Fruit fly (Drosophila melanogaster) whole organism, embryonic: ENCODE measurements around the gene CG16953.

Experiments
- Awh ChIP-seq: fragments of 200-800 bp; sonication (Bioruptor generic); IDR thresholded peaks from 2 replicates; pipeline ENCODE4, ENCODE4 v1.3.6; 2022; ENCODE audit warnings: missing biosample characterization, missing genetic modification characterization
- CG10267 ChIP-seq: fragments of 200-800 bp; sonication (Bioruptor generic); optimal IDR thresholded peaks from 2 replicates; lab custom pipeline; 2018; ENCODE audit warnings: missing biosample characterization, mild to moderate bottlenecking, missing genetic modification characterization, moderate library complexity
- CG10321 ChIP-seq: fragments of 200-800 bp; sonication (Bioruptor generic); IDR thresholded peaks from 2 replicates; pipeline ENCODE4 v1.3.6; 2022; ENCODE audit warnings: missing biosample characterization, missing genetic modification characterization
- CG11247 ChIP-seq: fragments of 200-800 bp; sonication (Bioruptor generic); IDR thresholded peaks from 2 replicates; pipeline ENCODE4 v1.3.6; 2022; ENCODE audit warnings: missing biosample characterization, missing genetic modification characterization
- CG11695 ChIP-seq: fragments of 200-800 bp; sonication (Bioruptor generic); IDR thresholded peaks from 3 replicates; pipeline ENCODE4 v1.3.6; 2022; ENCODE audit warnings: missing biosample characterization, missing genetic modification characterization
- CG15269 ChIP-seq: fragments of 200-800 bp; sonication (Bioruptor generic); optimal IDR thresholded peaks from 2 replicates; lab custom pipeline; 2018; ENCODE audit warnings: missing biosample characterization, mild to moderate bottlenecking, missing genetic modification characterization, moderate library complexity
- CG17361 ChIP-seq: fragments of 200-800 bp; sonication (Bioruptor generic); IDR thresholded peaks from 3 replicates; pipeline ENCODE4 v1.3.6; 2022; ENCODE audit warnings: missing biosample characterization, missing genetic modification characterization
- CG2712 ChIP-seq: fragments of 200-800 bp; optimal IDR thresholded peaks from 3 replicates; lab custom pipeline; 2019; ENCODE audit warnings: missing biosample characterization, mild to moderate bottlenecking, missing genetic modification characterization, moderate library complexity
- CG30020 ChIP-seq: fragments of 200-800 bp; optimal IDR thresholded peaks from 2 replicates; lab custom pipeline; 2019; ENCODE audit warnings: missing biosample characterization, mild to moderate bottlenecking, missing genetic modification characterization, moderate library complexity
- CG30403 ChIP-seq: fragments of 200-800 bp; sonication (Bioruptor generic); optimal IDR thresholded peaks from 3 replicates; lab custom pipeline; 2016; ENCODE audit warnings: missing biosample characterization, missing genetic modification characterization
- CG3407 ChIP-seq: fragments of 200-800 bp; sonication (Bioruptor generic); optimal IDR thresholded peaks from 2 replicates; lab custom pipeline; 2018; ENCODE audit warnings: missing biosample characterization, mild to moderate bottlenecking, missing genetic modification characterization
- CG34224 ChIP-seq: fragments of 200-800 bp; sonication (Bioruptor generic); IDR thresholded peaks from 3 replicates; pipeline ENCODE4 v1.3.6; 2022; ENCODE audit warnings: missing biosample characterization, missing genetic modification characterization; ENCODE audit not compliant: partially characterized antibody
- CG3995 ChIP-seq: fragments of 200-800 bp; sonication (Bioruptor generic); optimal IDR thresholded peaks from 3 replicates; lab custom pipeline; 2016; ENCODE audit warnings: missing biosample characterization, missing genetic modification characterization
- CG6765 ChIP-seq: fragments of 200-800 bp; sonication (Bioruptor generic); optimal IDR thresholded peaks from 3 replicates; lab custom pipeline; 2017; ENCODE audit warnings: missing biosample characterization, mild to moderate bottlenecking, missing genetic modification characterization
- CG7745 ChIP-seq: fragments of 200-800 bp; sonication (Bioruptor generic); optimal IDR thresholded peaks from 2 replicates; lab custom pipeline; 2018; ENCODE audit warnings: missing biosample characterization, mild to moderate bottlenecking, missing genetic modification characterization, moderate library complexity
- CG7839 ChIP-seq: fragments of 200-800 bp; sonication (Bioruptor generic); optimal IDR thresholded peaks from 3 replicates; lab custom pipeline; 2018; ENCODE audit warnings: missing biosample characterization, mild to moderate bottlenecking, missing genetic modification characterization, moderate library complexity
- CG8359 ChIP-seq: fragments of 200-800 bp; sonication (Bioruptor generic); optimal IDR thresholded peaks from 2 replicates; lab custom pipeline; 2017; ENCODE audit warnings: missing biosample characterization, mild to moderate bottlenecking, missing genetic modification characterization, borderline replicate concordance
- CG8388 ChIP-seq: fragments of 200-800 bp; sonication (Bioruptor generic); optimal IDR thresholded peaks from 2 replicates; lab custom pipeline; 2019; ENCODE audit warnings: missing biosample characterization, mild to moderate bottlenecking, missing genetic modification characterization, moderate library complexity
- Dad ChIP-seq: fragments of 200-800 bp; sonication (Bioruptor generic); optimal IDR thresholded peaks from 3 replicates; lab custom pipeline; 2016; ENCODE audit warnings: missing biosample characterization, missing genetic modification characterization
- Dek ChIP-seq: fragments of 200-800 bp; sonication (Bioruptor generic); optimal IDR thresholded peaks from 3 replicates; lab custom pipeline; 2019; ENCODE audit warnings: missing biosample characterization, mild to moderate bottlenecking, missing genetic modification characterization, moderate library complexity
- Doc3 ChIP-seq: fragments of 200-800 bp; sonication (Bioruptor generic); IDR thresholded peaks from 3 replicates; pipeline ENCODE4 v1.3.6; 2022; ENCODE audit warnings: missing biosample characterization, missing genetic modification characterization; ENCODE audit not compliant: partially characterized antibody
- Dref ChIP-seq: fragments of 200-800 bp; sonication (Bioruptor generic); IDR thresholded peaks from 2 replicates; pipeline ENCODE4 v1.3.6; 2022; ENCODE audit warnings: missing biosample characterization, missing genetic modification characterization
- Ets97D ChIP-seq: fragments of 200-800 bp; sonication (Bioruptor generic); optimal IDR thresholded peaks from 3 replicates; lab custom pipeline; 2016; ENCODE audit warnings: missing biosample characterization, missing genetic modification characterization
- HmgZ ChIP-seq: fragments of 200-800 bp; sonication (Bioruptor generic); optimal IDR thresholded peaks from 2 replicates; lab custom pipeline; 2018; ENCODE audit warnings: missing biosample characterization, mild to moderate bottlenecking, missing genetic modification characterization
- Max ChIP-seq: fragments of 200-800 bp; sonication (Bioruptor generic); optimal IDR thresholded peaks from 2 replicates; lab custom pipeline; 2016; ENCODE audit warnings: missing biosample characterization, mild to moderate bottlenecking, missing genetic modification characterization
- NFAT ChIP-seq: fragments of 200-800 bp; sonication (Bioruptor generic); IDR thresholded peaks from 2 replicates; pipeline ENCODE4 v1.3.6; 2022; ENCODE audit warnings: missing biosample characterization, missing genetic modification characterization
- Oaz ChIP-seq: fragments of 200-800 bp; sonication (Bioruptor generic); IDR thresholded peaks from 2 replicates; pipeline ENCODE4 v1.3.6; 2022; ENCODE audit warnings: missing biosample characterization, missing genetic modification characterization
- Poxn ChIP-seq: fragments of 200-800 bp; sonication (Bioruptor generic); IDR thresholded peaks from 2 replicates; pipeline ENCODE4 v1.3.6; 2022; ENCODE audit warnings: missing biosample characterization, missing genetic modification characterization
- Rx ChIP-seq: fragments of 200-800 bp; sonication (Bioruptor generic); IDR thresholded peaks from 2 replicates; pipeline ENCODE4 v1.3.6; 2022; ENCODE audit warnings: missing biosample characterization, missing genetic modification characterization
- bowl ChIP-seq: fragments of 200-800 bp; sonication (Bioruptor generic); IDR thresholded peaks from 2 replicates; pipeline ENCODE4 v1.3.6; 2022; ENCODE audit warnings: missing biosample characterization, missing genetic modification characterization
- cato ChIP-seq: fragments of 200-800 bp; sonication (Bioruptor generic); optimal IDR thresholded peaks from 2 replicates; lab custom pipeline; 2016; ENCODE audit warnings: missing biosample characterization, missing genetic modification characterization, borderline replicate concordance
- crc ChIP-seq: fragments of 200-800 bp; sonication (Bioruptor generic); optimal IDR thresholded peaks from 2 replicates; lab custom pipeline; 2016; ENCODE audit warnings: missing biosample characterization, missing genetic modification characterization
- cwo ChIP-seq: fragments of 200-800 bp; sonication (Bioruptor generic); optimal IDR thresholded peaks from 3 replicates; lab custom pipeline; 2017; ENCODE audit warnings: missing biosample characterization, missing genetic modification characterization, mild to moderate bottlenecking, moderate library complexity, missing genetic modification reagents
- esg ChIP-seq: fragments of 200-800 bp; sonication (Bioruptor generic); conservative IDR thresholded peaks from 2 replicates; pipeline ENCODE4 v1.3.6; 2022; ENCODE audit warnings: missing biosample characterization, missing genetic modification characterization
- eve ChIP-seq, 2 experiments: fragments of >200 bp; optimal IDR thresholded peaks; 2 replicates each; lab custom pipeline; 2017; ENCODE audit warnings: missing biosample characterization in 2 of 2, missing genetic modification characterization in 2 of 2
- fd102C ChIP-seq: fragments of 200-800 bp; sonication (Bioruptor generic); optimal IDR thresholded peaks from 2 replicates; lab custom pipeline; 2018; ENCODE audit warnings: missing biosample characterization, mild to moderate bottlenecking, missing genetic modification characterization, moderate library complexity
- inv ChIP-seq: fragments of 200-800 bp; sonication (Bioruptor generic); IDR thresholded peaks from 2 replicates; pipeline ENCODE4 v1.3.6; 2022; ENCODE audit warnings: missing biosample characterization, missing genetic modification characterization; ENCODE audit not compliant: partially characterized antibody
- knrl ChIP-seq: fragments of 200-800 bp; sonication (Bioruptor generic); IDR thresholded peaks from 3 replicates; pipeline ENCODE4 v1.3.6; 2022; ENCODE audit warnings: missing biosample characterization, missing genetic modification characterization; ENCODE audit not compliant: partially characterized antibody
- onecut ChIP-seq: fragments of 200-800 bp; sonication (Bioruptor generic); IDR thresholded peaks from 2 replicates; pipeline ENCODE4 v1.3.6; 2022; ENCODE audit warnings: missing biosample characterization, missing genetic modification characterization
- pnt ChIP-seq: fragments of 200-800 bp; sonication (Bioruptor generic); optimal IDR thresholded peaks from 3 replicates; lab custom pipeline; 2016; ENCODE audit warnings: missing biosample characterization, missing genetic modification characterization
- psq ChIP-seq: fragments of 200-800 bp; sonication (Bioruptor generic); optimal IDR thresholded peaks from 2 replicates; lab custom pipeline; 2017; ENCODE audit warnings: missing biosample characterization, missing genetic modification characterization
- pzg ChIP-seq: fragments of 200-800 bp; sonication (Bioruptor generic); optimal IDR thresholded peaks from 3 replicates; lab custom pipeline; 2018; ENCODE audit warnings: missing biosample characterization, mild to moderate bottlenecking, missing genetic modification characterization, moderate library complexity
- sens-2 ChIP-seq: fragments of 200-800 bp; sonication (Bioruptor generic); IDR thresholded peaks from 2 replicates; pipeline ENCODE4 v1.3.6; 2022; ENCODE audit warnings: missing biosample characterization, missing genetic modification characterization
- shn ChIP-seq: fragments of 200-800 bp; sonication (Bioruptor generic); optimal IDR thresholded peaks from 3 replicates; lab custom pipeline; 2016; ENCODE audit warnings: missing biosample characterization, missing genetic modification characterization
- sisA ChIP-seq: fragments of 200-800 bp; sonication (Bioruptor generic); IDR thresholded peaks from 2 replicates; pipeline ENCODE4 v1.3.6; 2022; ENCODE audit warnings: missing biosample characterization, missing genetic modification characterization
- sob ChIP-seq: fragments of 200-800 bp; sonication (Bioruptor generic); IDR thresholded peaks from 2 replicates; pipeline ENCODE4 v1.3.6; 2022; ENCODE audit warnings: missing biosample characterization, missing genetic modification characterization
- sqz ChIP-seq: fragments of 200-800 bp; sonication (Bioruptor generic); optimal IDR thresholded peaks from 3 replicates; lab custom pipeline; 2018; ENCODE audit warnings: missing biosample characterization, mild to moderate bottlenecking, missing genetic modification characterization
- sr ChIP-seq: fragments of 200-800 bp; sonication (Bioruptor generic); IDR thresholded peaks from 3 replicates; pipeline ENCODE4 v1.3.6; 2022; ENCODE audit warnings: missing biosample characterization, missing genetic modification characterization
- ssp ChIP-seq: fragments of 200-800 bp; sonication (Bioruptor generic); IDR thresholded peaks from 2 replicates; pipeline ENCODE4 v1.3.6; 2022; ENCODE audit warnings: missing biosample characterization, missing genetic modification characterization
- tup ChIP-seq: fragments of 200-800 bp; sonication (Bioruptor generic); optimal IDR thresholded peaks from 2 replicates; lab custom pipeline; 2016; ENCODE audit warnings: missing biosample characterization, mild to moderate bottlenecking, missing genetic modification characterization, moderate library complexity
- zen2 ChIP-seq: fragments of 200-800 bp; sonication (Bioruptor generic); IDR thresholded peaks from 3 replicates; pipeline ENCODE4 v1.3.6; 2022; ENCODE audit warnings: missing biosample characterization, missing genetic modification characterization; ENCODE audit not compliant: partially characterized antibody

Gene CG16953

dm6 chr3R:20621805-20622286, 36.2 kb upstream of the CG16953 start, which contains the start of gene H (continued):
- TF ChIP-seq CG6765 (GFP tag; lab: Kevin White, UChicago) (no peak), CG30020 (tag; lab: Kevin White, UChicago) (peak; percentile 90), Ets97D (GFP tag; lab: Kevin White, UChicago) (peak; percentile 65), Max (no peak), HmgZ (tag; lab: Kevin White, UChicago) (peak; percentile 50), esg (GFP tag; lab: Robert Waterston, UW) (no peak), shn (GFP tag; lab: Kevin White, UChicago) (no peak), cwo (no peak), Dad (GFP tag; lab: Kevin White, UChicago) (no peak), NFAT (GFP tag; lab: Robert Waterston, UW) (no peak), CG8359 (GFP tag; lab: Kevin White, UChicago) (no peak), psq (GFP tag; lab: Kevin White, UChicago) (peak; percentile 62), onecut (GFP tag; lab: Robert Waterston, UW) (no peak), CG11247 (GFP tag; lab: Robert Waterston, UW) (no peak), CG30403 (GFP tag; lab: Kevin White, UChicago) (no peak), Poxn (GFP tag; lab: Robert Waterston, UW) (no peak), CG3407 (GFP tag; lab: Kevin White, UChicago) (no peak), CG7745 (tag; lab: Kevin White, UChicago) (no peak), bowl (GFP tag; lab: Robert Waterston, UW) (no peak), tup (GFP tag; lab: Kevin White, UChicago) (no peak), inv (GFP tag; lab: Robert Waterston, UW) (no peak), Rx (GFP tag; lab: Robert Waterston, UW) (no peak), Oaz (GFP tag; lab: Robert Waterston, UW) (no peak), Doc3 (GFP tag; lab: Robert Waterston, UW) (no peak), sob (GFP tag; lab: Robert Waterston, UW) (no peak), knrl (GFP tag; lab: Robert Waterston, UW) (0 out of 3 replicates have a peak, but pooled peaks have one; percentile 11), Dek (no peak), CG15269 (tag; lab: Kevin White, UChicago) (no peak), ssp (GFP tag; lab: Robert Waterston, UW) (peak; percentile 97), CG7839 (tag; lab: Kevin White, UChicago) (no peak), CG11695 (GFP tag; lab: Robert Waterston, UW) (no peak), CG10321 (GFP tag; lab: Robert Waterston, UW) (no peak), Awh (GFP tag; lab: Robert Waterston, UW) (no peak), pnt (GFP tag; lab: Kevin White, UChicago) (no peak), pzg (peak; percentile 87), sqz (no peak), CG3995 (GFP tag; lab: Kevin White, UChicago) (peak; percentile 46), crc (GFP tag; lab: Kevin White, UChicago) (no peak), eve (GFP tag; optimal IDR thresholded peaks at IDR 0.05; lab: Kevin White, UChicago) (no peak), fd102C (GFP tag; lab: Kevin White, UChicago) (no peak), CG17361 (GFP tag; lab: Robert Waterston, UW) (no peak), sr (no peak), sisA (GFP tag; lab: Robert Waterston, UW) (no peak), Dref (GFP tag; lab: Robert Waterston, UW) (no peak), CG34224 (GFP tag; lab: Robert Waterston, UW) (no peak), CG10267 (tag; lab: Kevin White, UChicago) (peak; percentile 1), zen2 (no peak), cato (GFP tag; lab: Kevin White, UChicago) (no peak), sens-2 (GFP tag; lab: Robert Waterston, UW) (no peak), CG2712 (peak; percentile 19), CG8388 (GFP tag; lab: Kevin White, UChicago) (no peak)
